Fruit fly (Drosophila melanogaster) S2 (cell line): ENCODE results near the gene Tsr1.

Source experiments
- CG8478 ChIP-seq: fragments of >200 bp; optimal IDR thresholded peaks from 2 replicates; lab custom pipeline; 2018
- CTCF ChIP-seq, 2 experiments: fragments of >200 bp; optimal IDR thresholded peaks; 2 replicates each; lab custom pipeline; 2018

DNA sequence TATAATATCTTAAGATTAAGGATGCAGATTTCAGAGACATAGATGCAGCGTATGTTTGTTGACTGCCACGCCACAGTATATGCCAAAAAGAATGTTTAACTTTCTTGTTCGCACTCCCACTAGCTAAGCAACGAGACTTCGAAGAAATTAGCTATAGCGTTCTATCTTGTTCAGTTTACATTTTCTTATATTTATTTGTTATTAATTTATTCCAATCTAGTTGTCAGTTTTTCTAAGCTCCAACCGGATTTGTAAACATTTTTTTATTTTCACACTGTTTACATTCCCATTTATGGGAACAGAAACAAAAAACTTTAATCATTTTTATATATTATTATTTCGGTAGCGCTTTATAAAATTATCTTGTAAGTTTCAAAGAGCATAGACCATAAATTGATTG, 22.4 kb downstream of the Tsr1 start, which contains the start of gene CG32437:
- TF ChIP-seq CG8478 (lab: Kevin White, UChicago): no peak
- TF ChIP-seq CTCF (optimal IDR thresholded peaks at IDR 0.05; lab: Kevin White, UChicago): no peak
